Worm (Caenorhabditis elegans): ENCODE results near the gene C01G10.17.

ce11 chrV:15058423-15058822 lies 32.1 kb upstream of the C01G10.17 start:
- TF ChIP-seq mep-1 (tag; optimal IDR thresholded peaks at IDR 0.05): no peak
- TF ChIP-seq nhr-237 (tag; optimal IDR thresholded peaks at IDR 0.05): no peak
- no peak for TF ChIP-seq nhr-76 (tag; optimal IDR thresholded peaks at IDR 0.05)
- TF ChIP-seq elt-3 (tag; optimal IDR thresholded peaks at IDR 0.05): no peak
- TF ChIP-seq sptf-1 (tag; optimal IDR thresholded peaks at IDR 0.05): no peak

Measured in whole organism, mixed stage, embryonic.